Fruit fly (Drosophila melanogaster) whole organism, embryonic: ENCODE measurements around the gene CG5043.
A peak's percentile ranks its signal among the peaks of the same experiment; 100 is the strongest.

ENCODE experiments used
- CG10565 ChIP-seq: fragments of 200-800 bp; sonication (Bioruptor generic); optimal IDR thresholded peaks from 3 replicates; lab custom pipeline; 2016; ENCODE audit warnings: missing biosample characterization, mild to moderate bottlenecking, missing genetic modification characterization
- CG12744 ChIP-seq: fragments of 200-800 bp; sonication (Bioruptor generic); optimal IDR thresholded peaks from 2 replicates; lab custom pipeline; 2016; ENCODE audit warnings: missing biosample characterization, missing genetic modification characterization
- CG13894 ChIP-seq: fragments of 200-800 bp; sonication (Bioruptor generic); optimal IDR thresholded peaks from 3 replicates; lab custom pipeline; 2018; ENCODE audit warnings: missing biosample characterization, mild to moderate bottlenecking, missing genetic modification characterization, moderate library complexity
- CG14441 ChIP-seq: fragments of 200-800 bp; sonication (Bioruptor generic); IDR thresholded peaks from 2 replicates; pipeline ENCODE4 v1.3.6; 2022; ENCODE audit warnings: missing biosample characterization, missing genetic modification characterization
- CG15269 ChIP-seq: fragments of 200-800 bp; sonication (Bioruptor generic); optimal IDR thresholded peaks from 2 replicates; lab custom pipeline; 2018; ENCODE audit warnings: missing biosample characterization, mild to moderate bottlenecking, missing genetic modification characterization, moderate library complexity
- CG1529 ChIP-seq: fragments of 200-800 bp; sonication (Bioruptor generic); optimal IDR thresholded peaks from 3 replicates; lab custom pipeline; 2018; ENCODE audit warnings: missing biosample characterization, missing genetic modification characterization
- CG15696 ChIP-seq: fragments of 200-800 bp; sonication (Bioruptor generic); optimal IDR thresholded peaks from 2 replicates; lab custom pipeline; 2019; ENCODE audit warnings: missing biosample characterization, mild to moderate bottlenecking, missing genetic modification characterization, moderate library complexity
- CG16863 ChIP-seq: fragments of 200-800 bp; sonication (Bioruptor generic); optimal IDR thresholded peaks from 3 replicates; lab custom pipeline; 2016; ENCODE audit warnings: missing biosample characterization, missing genetic modification characterization
- CG17829 ChIP-seq: fragments of 200-800 bp; optimal IDR thresholded peaks from 2 replicates; lab custom pipeline; 2019; ENCODE audit warnings: missing biosample characterization, mild to moderate bottlenecking, missing genetic modification characterization, moderate library complexity
- CG1792 ChIP-seq: fragments of 200-800 bp; sonication (Bioruptor generic); optimal IDR thresholded peaks from 2 replicates; lab custom pipeline; 2016; ENCODE audit warnings: missing biosample characterization, missing genetic modification characterization
- CG4730 ChIP-seq: fragments of 200-800 bp; sonication (Bioruptor generic); IDR thresholded peaks from 2 replicates; pipeline ENCODE4 v1.3.6; 2022; ENCODE audit warnings: missing biosample characterization, missing genetic modification characterization
- CG7839 ChIP-seq: fragments of 200-800 bp; sonication (Bioruptor generic); optimal IDR thresholded peaks from 3 replicates; lab custom pipeline; 2018; ENCODE audit warnings: missing biosample characterization, mild to moderate bottlenecking, missing genetic modification characterization, moderate library complexity
- Chrac-16 ChIP-seq: fragments of 200-800 bp; sonication (Bioruptor generic); optimal IDR thresholded peaks from 3 replicates; lab custom pipeline; 2016; ENCODE audit warnings: missing biosample characterization, missing genetic modification characterization
- Drgx ChIP-seq: fragments of 200-800 bp; sonication (Bioruptor generic); IDR thresholded peaks from 2 replicates; pipeline ENCODE4 v1.3.6; 2022; ENCODE audit warnings: missing biosample characterization, missing genetic modification characterization
- Ets65A ChIP-seq: fragments of 200-800 bp; sonication (Bioruptor generic); peaks from one replicate; lab custom pipeline; 2016; ENCODE audit warnings: missing biosample characterization, missing genetic modification characterization
- Fer1 ChIP-seq: fragments of 200-800 bp; sonication (Bioruptor generic); optimal IDR thresholded peaks from 2 replicates; lab custom pipeline; 2017; ENCODE audit warnings: missing biosample characterization, mild to moderate bottlenecking, missing genetic modification characterization
- Fer3 ChIP-seq: fragments of 200-800 bp; sonication (Bioruptor generic); optimal IDR thresholded peaks from 2 replicates; lab custom pipeline; 2018; ENCODE audit warnings: missing biosample characterization, mild to moderate bottlenecking, missing genetic modification characterization, moderate library complexity
- HHEX ChIP-seq: fragments of 200-800 bp; sonication (Bioruptor generic); optimal IDR thresholded peaks from 3 replicates; lab custom pipeline; 2017; ENCODE audit warnings: missing biosample characterization, mild to moderate bottlenecking, missing genetic modification characterization, missing genetic modification reagents
- HLH4C ChIP-seq: fragments of 200-800 bp; sonication (Bioruptor generic); IDR thresholded peaks from 3 replicates; pipeline ENCODE4 v1.3.6; 2022; ENCODE audit warnings: missing biosample characterization, missing genetic modification characterization; ENCODE audit not compliant: partially characterized antibody
- Jarid2 ChIP-seq: fragments of 200-800 bp; sonication (Bioruptor generic); optimal IDR thresholded peaks from 3 replicates; lab custom pipeline; 2017; ENCODE audit warnings: mild to moderate bottlenecking, missing biosample characterization, missing genetic modification reagents, missing genetic modification characterization
- MESR4 ChIP-seq: fragments of 200-800 bp; sonication (Bioruptor generic); optimal IDR thresholded peaks from 2 replicates; lab custom pipeline; 2018; ENCODE audit warnings: missing biosample characterization, mild to moderate bottlenecking, missing genetic modification characterization, moderate library complexity
- Meics ChIP-seq: fragments of 200-800 bp; sonication (Bioruptor generic); optimal IDR thresholded peaks from 2 replicates; lab custom pipeline; 2017; ENCODE audit warnings: missing biosample characterization, mild to moderate bottlenecking, missing genetic modification characterization
- Nf-YA ChIP-seq: fragments of 200-800 bp; sonication (Bioruptor generic); IDR thresholded peaks from 2 replicates; pipeline ENCODE4 v1.3.6; 2022; ENCODE audit warnings: missing biosample characterization, missing genetic modification characterization
- Pdp1 ChIP-seq, 2 experiments: fragments of 200-800 bp; sonication (Bioruptor generic); optimal IDR thresholded peaks; 3 replicates each; lab custom pipeline; 2016; ENCODE audit warnings: missing biosample characterization in 2 of 2, missing genetic modification characterization in 2 of 2, mild to moderate bottlenecking in 1 of 2, moderate library complexity in 1 of 2
- Rfx ChIP-seq: fragments of 200-800 bp; sonication (Bioruptor generic); IDR thresholded peaks from 2 replicates; pipeline ENCODE4 v1.3.6; 2022; ENCODE audit warnings: missing biosample characterization, missing genetic modification characterization
- Scr ChIP-seq: fragments of 200-800 bp; sonication (Bioruptor generic); IDR thresholded peaks from 2 replicates; pipeline ENCODE4 v1.3.6; 2022; ENCODE audit warnings: missing biosample characterization, missing genetic modification characterization; ENCODE audit not compliant: partially characterized antibody
- Ssrp ChIP-seq: fragments of 200-800 bp; sonication (Bioruptor generic); optimal IDR thresholded peaks from 2 replicates; lab custom pipeline; 2018; ENCODE audit warnings: missing biosample characterization, mild to moderate bottlenecking, missing genetic modification characterization, moderate library complexity
- Usf ChIP-seq: fragments of 200-800 bp; sonication (Bioruptor generic); optimal IDR thresholded peaks from 2 replicates; lab custom pipeline; 2017; ENCODE audit warnings: missing genotype, missing biosample characterization, missing genetic modification characterization
- aop ChIP-seq: fragments of 200-800 bp; sonication (Bioruptor generic); IDR thresholded peaks from 2 replicates; pipeline ENCODE4 v1.3.6; 2022; ENCODE audit warnings: missing biosample characterization, missing genetic modification characterization
- ap ChIP-seq: fragments of 200-800 bp; sonication (Bioruptor generic); IDR thresholded peaks from 2 replicates; pipeline ENCODE4 v1.3.6; 2022; ENCODE audit warnings: missing biosample characterization, missing genetic modification characterization
- bigmax ChIP-seq: fragments of 200-800 bp; sonication (Bioruptor generic); optimal IDR thresholded peaks from 2 replicates; lab custom pipeline; 2018; ENCODE audit warnings: missing biosample characterization, mild to moderate bottlenecking, missing genetic modification characterization
- cad ChIP-seq: fragments of >200 bp; optimal IDR thresholded peaks from 2 replicates; lab custom pipeline; 2017; ENCODE audit warnings: missing biosample characterization, missing genetic modification characterization
- chinmo ChIP-seq: fragments of 200-800 bp; sonication (Bioruptor generic); IDR thresholded peaks from 4 replicates; pipeline ENCODE4 v1.3.6; 2022; ENCODE audit warnings: missing biosample characterization, missing genetic modification characterization; ENCODE audit not compliant: partially characterized antibody
- corto ChIP-seq: fragments of 200-800 bp; sonication (Bioruptor generic); optimal IDR thresholded peaks from 2 replicates; lab custom pipeline; 2016; ENCODE audit warnings: missing biosample characterization, mild to moderate bottlenecking, missing genetic modification characterization, moderate library complexity
- crc ChIP-seq: fragments of 200-800 bp; sonication (Bioruptor generic); optimal IDR thresholded peaks from 2 replicates; lab custom pipeline; 2016; ENCODE audit warnings: missing biosample characterization, missing genetic modification characterization
- dm ChIP-seq: fragments of 200-800 bp; sonication (Bioruptor generic); optimal IDR thresholded peaks from 3 replicates; lab custom pipeline; 2016; ENCODE audit warnings: missing biosample characterization, missing genetic modification characterization
- gt ChIP-seq: fragments of 200-800 bp; sonication (Bioruptor generic); IDR thresholded peaks from 2 replicates; pipeline ENCODE4 v1.3.6; 2022; ENCODE audit warnings: missing biosample characterization, missing genetic modification characterization
- hkb ChIP-seq, 2 experiments: fragments of 200-800 bp in 1 of 2; fragments of >200 bp in 1 of 2; sonication (Bioruptor generic) in 1 of 2; IDR thresholded peaks in 1 of 2; optimal IDR thresholded peaks in 1 of 2; 2 replicates each; pipeline versions ENCODE4 v1.3.6 to Lab custom; 2017 to 2022; ENCODE audit warnings: missing biosample characterization in 1 of 2, missing genetic modification characterization in 1 of 2
- jing ChIP-seq: fragments of 200-800 bp; sonication (Bioruptor generic); optimal IDR thresholded peaks from 2 replicates; lab custom pipeline; 2018; ENCODE audit warnings: missing biosample characterization, mild to moderate bottlenecking, missing genetic modification characterization
- mirr ChIP-seq: fragments of 200-800 bp; sonication (Bioruptor generic); optimal IDR thresholded peaks from 3 replicates; lab custom pipeline; 2018; ENCODE audit warnings: missing biosample characterization, mild to moderate bottlenecking, missing genetic modification characterization
- oc ChIP-seq: fragments of 200-800 bp; sonication (Bioruptor generic); optimal IDR thresholded peaks from 2 replicates; lab custom pipeline; 2018; ENCODE audit warnings: missing biosample characterization, mild to moderate bottlenecking, missing genetic modification characterization, moderate library complexity
- odd ChIP-seq: fragments of 200-800 bp; sonication (Bioruptor generic); optimal IDR thresholded peaks from 2 replicates; lab custom pipeline; 2017; ENCODE audit warnings: missing biosample characterization, mild to moderate bottlenecking, missing genetic modification characterization
- peb ChIP-seq: fragments of 200-800 bp; sonication (Bioruptor generic); IDR thresholded peaks from 2 replicates; pipeline ENCODE4 v1.3.6; 2022; ENCODE audit warnings: missing biosample characterization, missing genetic modification characterization
- phol ChIP-seq: fragments of 200-800 bp; sonication (Bioruptor generic); optimal IDR thresholded peaks from 3 replicates; lab custom pipeline; 2018; ENCODE audit warnings: missing biosample characterization, mild to moderate bottlenecking, missing genetic modification characterization, moderate library complexity
- pzg ChIP-seq: fragments of 200-800 bp; sonication (Bioruptor generic); optimal IDR thresholded peaks from 3 replicates; lab custom pipeline; 2018; ENCODE audit warnings: missing biosample characterization, mild to moderate bottlenecking, missing genetic modification characterization, moderate library complexity
- rib ChIP-seq: fragments of 200-800 bp; sonication (Bioruptor generic); IDR thresholded peaks from 2 replicates; pipeline ENCODE4 v1.3.6; 2022; ENCODE audit warnings: missing biosample characterization, missing genetic modification characterization
- sd ChIP-seq: fragments of 200-800 bp; sonication (Bioruptor generic); optimal IDR thresholded peaks from 3 replicates; lab custom pipeline; 2018; ENCODE audit warnings: missing biosample characterization, mild to moderate bottlenecking, missing genetic modification characterization, moderate library complexity
- stwl ChIP-seq: fragments of 200-800 bp; sonication (Bioruptor generic); optimal IDR thresholded peaks from 3 replicates; lab custom pipeline; 2018; ENCODE audit warnings: missing biosample characterization, mild to moderate bottlenecking, missing genetic modification characterization, moderate library complexity
- tap ChIP-seq: fragments of 200-800 bp; optimal IDR thresholded peaks from 3 replicates; lab custom pipeline; 2019; ENCODE audit warnings: missing biosample characterization, mild to moderate bottlenecking, missing genetic modification characterization, moderate library complexity
- wek ChIP-seq: fragments of 200-800 bp; sonication (Bioruptor generic); optimal IDR thresholded peaks from 3 replicates; lab custom pipeline; 2018; ENCODE audit warnings: missing biosample characterization, mild to moderate bottlenecking, missing genetic modification characterization, moderate library complexity

Gene CG5043

DNA sequence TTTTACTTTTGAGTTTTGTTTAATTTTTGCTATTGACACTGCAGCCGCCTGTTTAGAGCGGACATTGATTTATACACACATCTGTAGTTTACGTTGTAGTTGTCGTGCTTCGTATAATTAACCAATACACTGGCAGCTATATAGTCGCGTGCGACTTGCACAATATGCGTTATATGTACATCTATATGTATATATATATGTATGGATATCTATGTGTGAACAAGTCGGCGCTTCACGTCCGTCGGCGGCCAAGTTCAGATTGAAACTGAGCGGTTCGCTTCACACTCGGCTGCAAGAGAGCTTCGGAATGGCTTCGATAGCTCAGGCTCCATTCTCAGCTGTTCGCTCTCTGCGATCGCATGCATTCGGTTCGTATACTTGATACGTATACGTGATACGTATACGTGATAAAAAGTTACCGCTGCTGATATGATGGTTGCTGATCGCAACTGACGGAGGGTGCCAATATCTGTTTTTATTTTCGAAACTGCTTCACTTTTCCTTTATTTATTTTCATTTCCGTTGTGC is 5.7 kb upstream of the CG5043 start (continued):
- no peak for TF ChIP-seq peb (GFP tag; lab: Robert Waterston, UW)
- no peak for TF ChIP-seq CG17829 (tag; lab: Kevin White, UChicago)
- peak; percentile 38 for TF ChIP-seq CG15269
- no peak; the same call in 2 of the 3 replicates for TF ChIP-seq HLH4C (GFP tag; lab: Robert Waterston, UW)
- TF ChIP-seq dm (GFP tag; lab: Kevin White, UChicago) = no peak
- no peak for TF ChIP-seq CG12744 (GFP tag; lab: Kevin White, UChicago)
- no peak for TF ChIP-seq Ssrp (tag; lab: Kevin White, UChicago)
- peak; percentile 12 for TF ChIP-seq corto (GFP tag; lab: Kevin White, UChicago)
- peak; percentile 90 for TF ChIP-seq Jarid2 (GFP tag; lab: Kevin White, UChicago)
- no peak for TF ChIP-seq oc (tag; lab: Kevin White, UChicago)
- TF ChIP-seq mirr = peak; percentile 18
- TF ChIP-seq phol (tag; lab: Kevin White, UChicago) = no peak
- TF ChIP-seq Usf (GFP tag; lab: Kevin White, UChicago) = no peak
- TF ChIP-seq pzg (GFP tag; lab: Kevin White, UChicago) = no peak
- no peak for TF ChIP-seq CG1792 (GFP tag; lab: Kevin White, UChicago)
- no peak for TF ChIP-seq Nf-YA (GFP tag; lab: Robert Waterston, UW)
- TF ChIP-seq CG7839 = no peak
- TF ChIP-seq ap (GFP tag; lab: Robert Waterston, UW) = no peak
- no peak for TF ChIP-seq CG16863 (GFP tag; lab: Kevin White, UChicago)
- TF ChIP-seq crc (GFP tag; lab: Kevin White, UChicago) = no peak
- no peak for TF ChIP-seq stwl (tag; lab: Kevin White, UChicago)
- no peak for TF ChIP-seq Ets65A (GFP tag; lab: Kevin White, UChicago)
- TF ChIP-seq CG1529 = no peak
- TF ChIP-seq Chrac-16 (GFP tag; lab: Kevin White, UChicago) = no peak
- no peak for TF ChIP-seq MESR4 (GFP tag; lab: Kevin White, UChicago)
- TF ChIP-seq CG14441 (GFP tag; lab: Robert Waterston, UW) = 0 out of 2 replicates have a peak, but pooled peaks have one; percentile 28
- no peak for TF ChIP-seq CG15696 (tag; lab: Kevin White, UChicago)
- no peak for TF ChIP-seq jing (GFP tag; lab: Kevin White, UChicago)
- TF ChIP-seq wek (GFP tag; lab: Kevin White, UChicago) = no peak
- no peak for TF ChIP-seq CG10565 (GFP tag; lab: Kevin White, UChicago)
- no peak for TF ChIP-seq Fer3 (tag; lab: Kevin White, UChicago)
- TF ChIP-seq tap (tag; lab: Kevin White, UChicago) = no peak
- peak in 1 of 2 experiments; percentile 53 for TF ChIP-seq Pdp1 (GFP tag; optimal IDR thresholded peaks at IDR 0.05; lab: Kevin White, UChicago)
- peak; percentile 98 for TF ChIP-seq chinmo
- TF ChIP-seq Fer1 (GFP tag; lab: Kevin White, UChicago) = peak; percentile 22
- no peak for TF ChIP-seq gt (GFP tag; lab: Robert Waterston, UW)
- TF ChIP-seq cad (GFP tag; lab: Kevin White, UChicago) = no peak
- TF ChIP-seq rib (GFP tag; lab: Robert Waterston, UW) = no peak
- no peak for TF ChIP-seq hkb (optimal IDR thresholded peaks at IDR 0.05; lab: Kevin White, UChicago)
- 0 out of 2 replicates have a peak, but pooled peaks have one; percentile 27 for TF ChIP-seq hkb (GFP tag; IDR thresholded peaks at IDR 0.05; lab: Robert Waterston, UW)
- 0 out of 2 replicates have a peak, but pooled peaks have one; percentile 15 for TF ChIP-seq Rfx (GFP tag; lab: Robert Waterston, UW)
- TF ChIP-seq CG4730 (GFP tag; lab: Robert Waterston, UW) = no peak
- peak; percentile 49; the same call in 1 of the 2 replicates for TF ChIP-seq Drgx (GFP tag; lab: Robert Waterston, UW)
- TF ChIP-seq odd (GFP tag; lab: Kevin White, UChicago) = peak; percentile 4
- TF ChIP-seq Meics (GFP tag; lab: Kevin White, UChicago) = peak; percentile 10
- peak; percentile 10 for TF ChIP-seq sd (tag; lab: Kevin White, UChicago)
- TF ChIP-seq aop (GFP tag; lab: Robert Waterston, UW) = no peak
- no peak for TF ChIP-seq Scr (GFP tag; lab: Robert Waterston, UW)
- no peak for TF ChIP-seq CG13894 (tag; lab: Kevin White, UChicago)
- TF ChIP-seq bigmax = no peak
- TF ChIP-seq HHEX (GFP tag; lab: Kevin White, UChicago) = peak; percentile 18
